Worm (Caenorhabditis elegans): ENCODE data around the gene F44G4.6.

- TF ChIP-seq cog-1 (tag; optimal IDR thresholded peaks at IDR 0.05) = no peak
- no peak for TF ChIP-seq ztf-29 (GFP tag; IDR thresholded peaks at IDR 0.05)
- no peak for TF ChIP-seq ztf-23 (GFP tag; IDR thresholded peaks at IDR 0.05)
Observed at ce11 chrII:9000331-9000730, 1.3 kb downstream of the F44G4.6 start, which contains the start of gene F44G4.5.
